Fruit fly (Drosophila melanogaster) whole organism, embryonic: Measurements from ENCODE around the gene AcCoAS.
A peak's percentile ranks its signal among the peaks of the same experiment; 100 is the strongest.

Source experiments
- Asciz ChIP-seq: fragments of 200-800 bp; sonication (Bioruptor generic); optimal IDR thresholded peaks from 2 replicates; lab custom pipeline; 2017; ENCODE audit warnings: missing biosample characterization, mild to moderate bottlenecking, missing genetic modification characterization, missing genetic modification reagents
- Blimp-1 ChIP-seq: fragments of 200-800 bp; sonication (Bioruptor generic); optimal IDR thresholded peaks from 3 replicates; lab custom pipeline; 2018; ENCODE audit warnings: missing biosample characterization, missing genetic modification characterization, mild to moderate bottlenecking, moderate library complexity, missing genetic modification reagents
- CG11398 ChIP-seq: fragments of 200-800 bp; sonication (Bioruptor generic); optimal IDR thresholded peaks from 2 replicates; lab custom pipeline; 2016; ENCODE audit warnings: missing biosample characterization, missing genetic modification characterization
- CG12299 ChIP-seq: fragments of 200-800 bp; sonication (Bioruptor generic); optimal IDR thresholded peaks from 2 replicates; lab custom pipeline; 2018; ENCODE audit warnings: missing biosample characterization, mild to moderate bottlenecking, missing genetic modification characterization
- CG14014 ChIP-seq: fragments of 200-800 bp; sonication (Bioruptor generic); IDR thresholded peaks from 2 replicates; pipeline ENCODE4 v1.3.6; 2022; ENCODE audit warnings: missing biosample characterization, missing genetic modification characterization
- CG14860 ChIP-seq: fragments of 200-800 bp; sonication (Bioruptor generic); IDR thresholded peaks from 3 replicates; pipeline ENCODE4 v1.3.6; 2022; ENCODE audit warnings: missing biosample characterization, missing genetic modification characterization; ENCODE audit not compliant: partially characterized antibody
- CG15269 ChIP-seq: fragments of 200-800 bp; sonication (Bioruptor generic); optimal IDR thresholded peaks from 2 replicates; lab custom pipeline; 2018; ENCODE audit warnings: missing biosample characterization, mild to moderate bottlenecking, missing genetic modification characterization, moderate library complexity
- CG15514 ChIP-seq: fragments of 200-800 bp; sonication (Bioruptor generic); optimal IDR thresholded peaks from 3 replicates; lab custom pipeline; 2017; ENCODE audit warnings: missing biosample characterization, missing genetic modification characterization, mild to moderate bottlenecking, moderate library complexity, missing genetic modification reagents
- CG1602 ChIP-seq: fragments of 200-800 bp; sonication (Bioruptor generic); optimal IDR thresholded peaks from 3 replicates; lab custom pipeline; 2016; ENCODE audit warnings: missing biosample characterization, missing genetic modification characterization
- CG18476 ChIP-seq: fragments of 200-800 bp; sonication (Bioruptor generic); optimal IDR thresholded peaks from 2 replicates; lab custom pipeline; 2016; ENCODE audit warnings: missing biosample characterization, mild to moderate bottlenecking, missing genetic modification characterization
- CG2129 ChIP-seq: fragments of 200-800 bp; sonication (Bioruptor generic); IDR thresholded peaks from 2 replicates; pipeline ENCODE4 v1.3.6; 2022; ENCODE audit warnings: missing biosample characterization, missing genetic modification characterization; ENCODE audit not compliant: partially characterized antibody
- CG32767 ChIP-seq: fragments of 200-800 bp; sonication (Bioruptor generic); IDR thresholded peaks from 2 replicates; pipeline ENCODE4 v1.3.6; 2022; ENCODE audit warnings: missing biosample characterization, missing genetic modification characterization
- CG33213 ChIP-seq: fragments of 200-800 bp; sonication (Bioruptor generic); optimal IDR thresholded peaks from 3 replicates; lab custom pipeline; 2016; ENCODE audit warnings: missing biosample characterization, missing genetic modification characterization
- CG3407 ChIP-seq: fragments of 200-800 bp; sonication (Bioruptor generic); optimal IDR thresholded peaks from 2 replicates; lab custom pipeline; 2018; ENCODE audit warnings: missing biosample characterization, mild to moderate bottlenecking, missing genetic modification characterization
- CG34224 ChIP-seq: fragments of 200-800 bp; sonication (Bioruptor generic); IDR thresholded peaks from 3 replicates; pipeline ENCODE4 v1.3.6; 2022; ENCODE audit warnings: missing biosample characterization, missing genetic modification characterization; ENCODE audit not compliant: partially characterized antibody
- CG6765 ChIP-seq: fragments of 200-800 bp; sonication (Bioruptor generic); optimal IDR thresholded peaks from 3 replicates; lab custom pipeline; 2017; ENCODE audit warnings: missing biosample characterization, mild to moderate bottlenecking, missing genetic modification characterization
- CG8290 ChIP-seq, 3 experiments: fragments of 200-800 bp; sonication (Bioruptor generic); optimal IDR thresholded peaks; 2 replicates each; lab custom pipeline; 2016 to 2019; ENCODE audit warnings: missing biosample characterization in 3 of 3, missing genetic modification characterization in 3 of 3, mild to moderate bottlenecking in 2 of 3, moderate library complexity in 1 of 3
- CG8765 ChIP-seq: fragments of 200-800 bp; sonication (Bioruptor generic); IDR thresholded peaks from 2 replicates; pipeline ENCODE4 v1.3.6; 2022; ENCODE audit warnings: missing biosample characterization, missing genetic modification characterization
- CG9876 ChIP-seq: fragments of 200-800 bp; sonication (Bioruptor generic); optimal IDR thresholded peaks from 2 replicates; lab custom pipeline; 2016; ENCODE audit warnings: missing biosample characterization, missing genetic modification characterization
- Dll ChIP-seq: fragments of 200-800 bp; sonication (Bioruptor generic); IDR thresholded peaks from 4 replicates; pipeline ENCODE4 v1.3.6; 2022; ENCODE audit warnings: missing biosample characterization, missing genetic modification characterization; ENCODE audit not compliant: partially characterized antibody
- Doc3 ChIP-seq: fragments of 200-800 bp; sonication (Bioruptor generic); IDR thresholded peaks from 3 replicates; pipeline ENCODE4 v1.3.6; 2022; ENCODE audit warnings: missing biosample characterization, missing genetic modification characterization; ENCODE audit not compliant: partially characterized antibody
- Hr51 ChIP-seq, 2 experiments: fragments of 200-800 bp; sonication (Bioruptor generic); optimal IDR thresholded peaks; 2 replicates in 1 of 2; 3 replicates in 1 of 2; lab custom pipeline; 2016 to 2018; ENCODE audit warnings: missing biosample characterization in 2 of 2, missing genetic modification characterization in 2 of 2, mild to moderate bottlenecking in 1 of 2, moderate library complexity in 1 of 2
- MESR4 ChIP-seq: fragments of 200-800 bp; sonication (Bioruptor generic); optimal IDR thresholded peaks from 2 replicates; lab custom pipeline; 2018; ENCODE audit warnings: missing biosample characterization, mild to moderate bottlenecking, missing genetic modification characterization, moderate library complexity
- MTF-1 ChIP-seq: fragments of 200-800 bp; sonication (Bioruptor generic); optimal IDR thresholded peaks from 2 replicates; lab custom pipeline; 2018; ENCODE audit warnings: missing biosample characterization, mild to moderate bottlenecking, missing genetic modification characterization, borderline replicate concordance
- Max ChIP-seq: fragments of 200-800 bp; sonication (Bioruptor generic); optimal IDR thresholded peaks from 2 replicates; lab custom pipeline; 2016; ENCODE audit warnings: missing biosample characterization, mild to moderate bottlenecking, missing genetic modification characterization
- NFAT ChIP-seq: fragments of 200-800 bp; sonication (Bioruptor generic); IDR thresholded peaks from 2 replicates; pipeline ENCODE4 v1.3.6; 2022; ENCODE audit warnings: missing biosample characterization, missing genetic modification characterization
- Rfx ChIP-seq: fragments of 200-800 bp; sonication (Bioruptor generic); IDR thresholded peaks from 2 replicates; pipeline ENCODE4 v1.3.6; 2022; ENCODE audit warnings: missing biosample characterization, missing genetic modification characterization
- Tbp ChIP-seq: fragments of >200 bp; optimal IDR thresholded peaks from 2 replicates; lab custom pipeline; 2018; ENCODE audit warnings: missing biosample characterization, missing genetic modification characterization
- al ChIP-seq: fragments of 200-800 bp; sonication (Bioruptor generic); IDR thresholded peaks from 2 replicates; pipeline ENCODE4 v1.3.6; 2022; ENCODE audit warnings: missing biosample characterization, missing genetic modification characterization
- az2 ChIP-seq: fragments of 200-800 bp; sonication (Bioruptor generic); optimal IDR thresholded peaks from 3 replicates; lab custom pipeline; 2016; ENCODE audit warnings: missing biosample characterization, missing genetic modification characterization
- btn ChIP-seq: fragments of 200-800 bp; sonication (Bioruptor generic); optimal IDR thresholded peaks from 2 replicates; lab custom pipeline; 2016; ENCODE audit warnings: missing biosample characterization, missing genetic modification characterization
- dimm ChIP-seq: fragments of 200-800 bp; sonication (Bioruptor generic); IDR thresholded peaks from 2 replicates; pipeline ENCODE4 v1.3.6; 2022; ENCODE audit warnings: missing biosample characterization, missing genetic modification characterization
- dmrt11E ChIP-seq: fragments of 200-800 bp; sonication (Bioruptor generic); optimal IDR thresholded peaks from 3 replicates; lab custom pipeline; 2018; ENCODE audit warnings: missing biosample characterization, mild to moderate bottlenecking, missing genetic modification characterization, moderate library complexity
- dysf ChIP-seq: fragments of 200-800 bp; sonication (Bioruptor generic); IDR thresholded peaks from 3 replicates; pipeline ENCODE4 v1.3.6; 2022; ENCODE audit warnings: missing biosample characterization, missing genetic modification characterization
- eve ChIP-seq, 2 experiments: fragments of >200 bp; optimal IDR thresholded peaks; 2 replicates each; lab custom pipeline; 2017; ENCODE audit warnings: missing biosample characterization in 2 of 2, missing genetic modification characterization in 2 of 2
- exex ChIP-seq: fragments of 200-800 bp; sonication (Bioruptor generic); optimal IDR thresholded peaks from 4 replicates; lab custom pipeline; 2018; ENCODE audit warnings: missing biosample characterization, mild to moderate bottlenecking, missing genetic modification characterization, moderate library complexity
- fu2 ChIP-seq: fragments of 200-800 bp; sonication (Bioruptor generic); optimal IDR thresholded peaks from 2 replicates; lab custom pipeline; 2016; ENCODE audit warnings: missing biosample characterization, missing genetic modification characterization
- grau ChIP-seq: fragments of 200-800 bp; optimal IDR thresholded peaks from 3 replicates; lab custom pipeline; 2019; ENCODE audit warnings: missing biosample characterization, mild to moderate bottlenecking, missing genetic modification characterization, moderate library complexity
- nerfin-2 ChIP-seq: fragments of 200-800 bp; sonication (Bioruptor generic); IDR thresholded peaks from 2 replicates; pipeline ENCODE4 v1.3.6; 2022; ENCODE audit warnings: missing biosample characterization, missing genetic modification characterization; ENCODE audit not compliant: partially characterized antibody
- onecut ChIP-seq: fragments of 200-800 bp; sonication (Bioruptor generic); IDR thresholded peaks from 2 replicates; pipeline ENCODE4 v1.3.6; 2022; ENCODE audit warnings: missing biosample characterization, missing genetic modification characterization
- pita ChIP-seq: fragments of 200-800 bp; sonication (Bioruptor generic); optimal IDR thresholded peaks from 2 replicates; lab custom pipeline; 2017; ENCODE audit warnings: missing biosample characterization, mild to moderate bottlenecking, missing genetic modification characterization
- pros ChIP-seq: fragments of 200-800 bp; sonication (Bioruptor generic); optimal IDR thresholded peaks from 3 replicates; lab custom pipeline; 2019; ENCODE audit warnings: missing biosample characterization, mild to moderate bottlenecking, missing genetic modification characterization, moderate library complexity
- psq ChIP-seq: fragments of 200-800 bp; sonication (Bioruptor generic); optimal IDR thresholded peaks from 2 replicates; lab custom pipeline; 2017; ENCODE audit warnings: missing biosample characterization, missing genetic modification characterization
- ranshi ChIP-seq: fragments of 200-800 bp; sonication (Bioruptor generic); IDR thresholded peaks from 2 replicates; pipeline ENCODE4 v1.3.6; 2022; ENCODE audit warnings: missing biosample characterization, missing genetic modification characterization
- sima ChIP-seq: fragments of 200-800 bp; sonication (Bioruptor generic); optimal IDR thresholded peaks from 2 replicates; lab custom pipeline; 2016; ENCODE audit warnings: missing biosample characterization, missing genetic modification characterization
- tin ChIP-seq: fragments of 200-800 bp; sonication (Bioruptor generic); optimal IDR thresholded peaks from 3 replicates; lab custom pipeline; 2016; ENCODE audit warnings: missing biosample characterization, missing genetic modification characterization
- tup ChIP-seq: fragments of 200-800 bp; sonication (Bioruptor generic); optimal IDR thresholded peaks from 2 replicates; lab custom pipeline; 2016; ENCODE audit warnings: missing biosample characterization, mild to moderate bottlenecking, missing genetic modification characterization, moderate library complexity

Gene AcCoAS

dm6 chr3L:21276296-21277257 is 3.5 kb downstream of the AcCoAS start (continued):
- TF ChIP-seq Dll (GFP tag; lab: Robert Waterston, UW) (no peak), NFAT (GFP tag; lab: Robert Waterston, UW) (peak; percentile 37), Hr51 (GFP tag; optimal IDR thresholded peaks at IDR 0.05; lab: Kevin White, UChicago) (peak; percentile 34 to 68), CG18476 (GFP tag; lab: Kevin White, UChicago) (peak; percentile 66), Blimp-1 (GFP tag; lab: Kevin White, UChicago) (peak; percentile 58), dysf (GFP tag; lab: Robert Waterston, UW) (peak; percentile 65), CG15514 (GFP tag; lab: Kevin White, UChicago) (no peak), Asciz (GFP tag; lab: Kevin White, UChicago) (peak; percentile 73), grau (tag; lab: Kevin White, UChicago) (peak; percentile 72), pros (GFP tag; lab: Kevin White, UChicago) (peak; percentile 95), dmrt11E (tag; lab: Kevin White, UChicago) (peak; percentile 74), MTF-1 (GFP tag; lab: Kevin White, UChicago) (peak; percentile 1), CG11398 (GFP tag; lab: Kevin White, UChicago) (peak; percentile 35), eve (GFP tag; optimal IDR thresholded peaks at IDR 0.05; lab: Kevin White, UChicago) (peak in 1 of 2 experiments; percentile 92), fu2 (GFP tag; lab: Kevin White, UChicago) (peak; percentile 40), az2 (GFP tag; lab: Kevin White, UChicago) (peak; percentile 75), CG32767 (GFP tag; lab: Robert Waterston, UW) (no peak), CG8290 (GFP tag; optimal IDR thresholded peaks at IDR 0.05; lab: Kevin White, UChicago) (peak; percentile 18), CG8290 (tag; optimal IDR thresholded peaks at IDR 0.05; lab: Kevin White, UChicago) (peak in 1 of 2 experiments; percentile 12), ranshi (GFP tag; lab: Robert Waterston, UW) (no peak), CG34224 (GFP tag; lab: Robert Waterston, UW) (peak; percentile 16; the same call in 1 of the 3 replicates), Rfx (GFP tag; lab: Robert Waterston, UW) (peak; percentile 33), CG15269 (tag; lab: Kevin White, UChicago) (peak; percentile 57), Max (peak; percentile 71), CG8765 (GFP tag; lab: Robert Waterston, UW) (no peak), CG33213 (peak; percentile 44), CG14860 (GFP tag; lab: Robert Waterston, UW) (no peak), CG3407 (no peak), Doc3 (GFP tag; lab: Robert Waterston, UW) (no peak), CG6765 (GFP tag; lab: Kevin White, UChicago) (no peak), CG1602 (GFP tag; lab: Kevin White, UChicago) (peak; percentile 44), tup (no peak), nerfin-2 (GFP tag; lab: Robert Waterston, UW) (no peak), dimm (no peak), pita (GFP tag; lab: Kevin White, UChicago) (no peak), CG12299 (tag; lab: Kevin White, UChicago) (no peak), exex (tag; lab: Kevin White, UChicago) (peak; percentile 44), psq (GFP tag; lab: Kevin White, UChicago) (no peak), MESR4 (GFP tag; lab: Kevin White, UChicago) (no peak), al (GFP tag; lab: Robert Waterston, UW) (peak; percentile 19; the same call in 1 of the 2 replicates), tin (GFP tag; lab: Kevin White, UChicago) (peak; percentile 32), Tbp (GFP tag; lab: Kevin White, UChicago) (no peak), CG2129 (GFP tag; lab: Robert Waterston, UW) (no peak), btn (GFP tag; lab: Kevin White, UChicago) (no peak), sima (GFP tag; lab: Kevin White, UChicago) (peak; percentile 25), CG14014 (GFP tag; lab: Robert Waterston, UW) (peak; percentile 19; the same call in 1 of the 2 replicates), onecut (GFP tag; lab: Robert Waterston, UW) (0 out of 2 replicates have a peak, but pooled peaks have one; percentile 5), CG9876 (peak; percentile 22)
